Worm (Caenorhabditis elegans): ENCODE results near the gene R11G10.4.

- TF ChIP-seq him-1 (tag; optimal IDR thresholded peaks at IDR 0.05) (no peak), W03F9.2 (tag; optimal IDR thresholded peaks at IDR 0.05) (no peak), dao-5 (tag; optimal IDR thresholded peaks at IDR 0.05) (no peak)
Measured at ce11 chrV:13473467-13473866, 33.0 kb upstream of the R11G10.4 start, which contains the start of gene T10G3.1.

All from whole organism, L4/young adult.